Worm (Caenorhabditis elegans): ENCODE data around the gene ric-7.

DNA sequence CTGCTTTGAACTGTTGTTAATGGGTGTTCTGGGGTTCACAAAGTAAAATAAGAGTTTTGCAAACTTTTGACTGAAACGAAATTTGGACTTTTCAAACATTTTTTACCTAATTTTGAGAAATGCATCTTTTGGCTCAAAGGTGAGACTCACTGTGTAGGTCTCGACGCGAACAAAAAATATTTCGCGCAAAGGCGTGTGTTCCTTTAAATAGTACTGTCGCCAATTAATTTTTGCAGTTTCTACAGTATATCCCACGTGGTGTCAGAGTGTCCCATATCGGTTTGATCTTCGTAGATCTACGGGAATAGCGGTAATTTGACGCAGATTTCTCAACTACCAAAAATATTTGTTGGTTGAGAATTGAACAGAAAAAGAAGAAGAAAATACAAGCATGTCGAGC lies 7.9 kb upstream of the ric-7 start:
- no peak for TF ChIP-seq sox-4 (tag; optimal IDR thresholded peaks at IDR 0.05)
- no peak for TF ChIP-seq rnt-1 (tag; optimal IDR thresholded peaks at IDR 0.05)
- TF ChIP-seq tbx-2 (tag; optimal IDR thresholded peaks at IDR 0.05), result no peak
- TF ChIP-seq K09A11.1 (tag; optimal IDR thresholded peaks at IDR 0.05; ENCODE audit: insufficient read depth), result no peak
- no peak for TF ChIP-seq fkh-6 (tag; optimal IDR thresholded peaks at IDR 0.05)
- TF ChIP-seq ceh-48 (tag; optimal IDR thresholded peaks at IDR 0.05), result no peak
- TF ChIP-seq nhr-11 (tag; optimal IDR thresholded peaks at IDR 0.05), result no peak
- TF ChIP-seq pag-3 (tag; optimal IDR thresholded peaks at IDR 0.05; ENCODE audit: borderline replicate concordance), result no peak
- no peak for TF ChIP-seq dmd-4 (tag; optimal IDR thresholded peaks at IDR 0.05; ENCODE audit: borderline replicate concordance)

All from whole organism, late embryonic.